Fruit fly (Drosophila melanogaster): ENCODE measurements around the gene CG9286.

dm6 chr3R:13735304-13735898 is 45.4 kb upstream of the CG9286 start:
- TF ChIP-seq CG4496 (GFP tag; IDR thresholded peaks at IDR 0.05) (no peak), Snoo (tag; optimal IDR thresholded peaks at IDR 0.05) (no peak), Ets98B (GFP tag; IDR thresholded peaks at IDR 0.05) (no peak), Pif1B (GFP tag; optimal IDR thresholded peaks at IDR 0.05) (no peak), rn (GFP tag; IDR thresholded peaks at IDR 0.05) (no peak), CG9948 (tag; optimal IDR thresholded peaks at IDR 0.05) (no peak), fd96Ca (GFP tag; IDR thresholded peaks at IDR 0.05) (no peak), CG32121 (GFP tag; IDR thresholded peaks at IDR 0.05) (no peak), CG34367 (tag; optimal IDR thresholded peaks at IDR 0.05) (no peak), CG8301 (tag; optimal IDR thresholded peaks at IDR 0.05) (no peak), gl (tag; optimal IDR thresholded peaks at IDR 0.05) (no peak), CG13204 (GFP tag; optimal IDR thresholded peaks at IDR 0.05) (no peak), EcR (GFP tag; optimal IDR thresholded peaks at IDR 0.05) (no peak)
